Worm (Caenorhabditis elegans) whole organism, L1 larva: ENCODE measurements around the gene F29A7.3.

Source experiments
- ces-1 ChIP-seq: fragments of 150-350 bp; optimal IDR thresholded peaks from 2 replicates; lab custom pipeline; 2014; ENCODE audit warnings: missing biosample characterization, missing genetic modification reagents, missing genetic modification characterization
- lin-13 ChIP-seq: fragments of 150-350 bp; optimal IDR thresholded peaks from 2 replicates; lab custom pipeline; 2014; ENCODE audit warnings: missing biosample characterization, missing genetic modification reagents, missing genetic modification characterization
- lin-39 ChIP-seq: fragments of 150-350 bp; optimal IDR thresholded peaks from 2 replicates; lab custom pipeline; 2014; ENCODE audit warnings: missing biosample characterization, missing genetic modification reagents, missing genetic modification characterization

DNA sequence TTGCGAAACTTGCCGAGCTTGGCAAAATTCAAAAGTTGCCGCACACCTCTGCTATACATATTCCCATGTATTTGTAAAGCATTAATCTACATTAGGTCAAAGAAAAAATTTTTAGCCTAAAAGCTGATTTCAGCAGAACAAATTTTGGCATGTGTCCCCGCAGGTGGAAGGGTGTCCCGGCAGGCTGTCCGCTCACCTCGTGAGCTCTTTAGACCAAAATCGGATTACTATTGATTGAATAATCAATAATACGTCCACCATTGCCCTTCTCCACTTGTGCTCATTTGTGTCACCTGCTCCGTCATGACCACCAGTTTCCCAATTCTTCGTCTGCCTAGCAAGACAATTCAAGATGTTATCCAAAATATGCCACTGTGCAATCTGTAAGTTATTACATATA, 5.4 kb downstream of the F29A7.3 start, which contains the start of gene fbxb-107:
- TF ChIP-seq ces-1 (GFP tag; lab: Kevin White, UChicago) (no peak), lin-39 (no peak), lin-13 (no peak)
